Worm (Caenorhabditis elegans) whole organism, L1 larva: ENCODE data around the gene swt-1.

Experiments
- C16A3.4 ChIP-seq: fragments of 150-350 bp; optimal IDR thresholded peaks from 2 replicates; lab custom pipeline; 2014; ENCODE audit warnings: missing biosample characterization, missing genetic modification characterization
- aha-1 ChIP-seq: fragments of 150-350 bp; optimal IDR thresholded peaks from 2 replicates; lab custom pipeline; 2014; ENCODE audit warnings: missing biosample characterization, missing genetic modification characterization
- blmp-1 ChIP-seq: fragments of 150-350 bp; optimal IDR thresholded peaks from 2 replicates; lab custom pipeline; 2014; ENCODE audit warnings: missing biosample characterization, missing genetic modification characterization
- ceh-82 ChIP-seq, 3 experiments: fragments of 150-350 bp in 1 of 3; sonication (generic microtip) in 2 of 3; optimal IDR thresholded peaks; 2 replicates each; lab custom pipeline; 2014 to 2017; ENCODE audit warnings: missing biosample characterization in 3 of 3, missing genetic modification characterization in 3 of 3
- ceh-88 ChIP-seq: fragments of 200-800 bp; sonication (Bioruptor generic); IDR thresholded peaks from 2 replicates; pipeline ENCODE4 v1.3.6; 2022; ENCODE audit warnings: missing genetic modification characterization, missing compliant biosample characterization
- dpl-1 ChIP-seq, 3 experiments: fragments of 150-350 bp in 2 of 3; sonication (generic microtip) in 1 of 3; optimal IDR thresholded peaks; 2 replicates each; lab custom pipeline; 2014 to 2017; ENCODE audit warnings: missing biosample characterization in 3 of 3, missing genetic modification characterization in 3 of 3, missing genetic modification reagents in 3 of 3
- efl-1 ChIP-seq, 4 experiments: fragments of 150-350 bp; optimal IDR thresholded peaks in 3 of 4; peaks in 1 of 4; 1 replicate in 1 of 4; 2 replicates in 3 of 4; lab custom pipeline; 2014; ENCODE audit warnings: missing biosample characterization in 2 of 4, missing genetic modification characterization in 2 of 4, missing genetic modification reagents in 2 of 4
- elt-2 ChIP-seq: sonication (generic microtip); optimal IDR thresholded peaks from 2 replicates; lab custom pipeline; 2016; ENCODE audit warnings: missing genetic modification characterization, mild to moderate bottlenecking, inconsistent platforms, missing compliant biosample characterization, missing genetic modification reagents
- elt-3 ChIP-seq, 6 experiments: fragments of 150-350 bp in 1 of 6; sonication (generic microtip); optimal IDR thresholded peaks; 2 replicates each; lab custom pipeline; 2017 to 2018; ENCODE audit warnings: missing biosample characterization in 6 of 6, missing genetic modification characterization in 6 of 6, inconsistent platforms in 1 of 6
- fos-1 ChIP-seq: fragments of 150-350 bp; optimal IDR thresholded peaks from 2 replicates; lab custom pipeline; 2014; ENCODE audit warnings: missing biosample characterization, missing genetic modification characterization
- grh-1 ChIP-seq: fragments of 200-800 bp; sonication (Bioruptor generic); IDR thresholded peaks from 2 replicates; pipeline ENCODE4 v1.3.6; 2022; ENCODE audit warnings: missing genetic modification reagents, missing genetic modification characterization, missing compliant biosample characterization
- hlh-17 ChIP-seq: fragments of 200-800 bp; sonication (Bioruptor generic); optimal IDR thresholded peaks from 2 replicates; lab custom pipeline; 2018; ENCODE audit warnings: missing genetic modification characterization, mild to moderate bottlenecking, missing compliant biosample characterization, moderate library complexity, borderline replicate concordance
- hlh-4 ChIP-seq: sonication (generic microtip); optimal IDR thresholded peaks from 2 replicates; lab custom pipeline; 2016; ENCODE audit warnings: mild to moderate bottlenecking, missing genetic modification characterization, missing compliant biosample characterization
- lin-13 ChIP-seq: fragments of 150-350 bp; optimal IDR thresholded peaks from 2 replicates; lab custom pipeline; 2014; ENCODE audit warnings: missing biosample characterization, missing genetic modification reagents, missing genetic modification characterization
- lin-14 ChIP-seq: fragments of 200-800 bp; sonication (Bioruptor generic); optimal IDR thresholded peaks from 2 replicates; lab custom pipeline; 2018; ENCODE audit warnings: mild to moderate bottlenecking, missing genetic modification characterization, moderate library complexity, missing compliant biosample characterization
- lin-35 ChIP-seq, 2 experiments: fragments of 150-350 bp; optimal IDR thresholded peaks; 2 replicates each; lab custom pipeline; 2014; ENCODE audit warnings: missing biosample characterization in 2 of 2, missing genetic modification characterization in 2 of 2, missing genetic modification reagents in 2 of 2
- lir-3 ChIP-seq: sonication (generic microtip); optimal IDR thresholded peaks from 2 replicates; lab custom pipeline; 2016; ENCODE audit warnings: mild to moderate bottlenecking, missing genetic modification characterization, moderate library complexity, missing compliant biosample characterization; ENCODE audit not compliant: poor library complexity
- lsy-2 ChIP-seq, 2 experiments: fragments of 150-350 bp; optimal IDR thresholded peaks; 2 replicates each; lab custom pipeline; 2014; ENCODE audit warnings: missing biosample characterization in 2 of 2, missing genetic modification characterization in 2 of 2
- mab-9 ChIP-seq: fragments of 200-800 bp; sonication (Bioruptor generic); IDR thresholded peaks from 2 replicates; pipeline ENCODE4 v1.3.6; 2022; ENCODE audit warnings: missing genetic modification reagents, missing genetic modification characterization, missing compliant biosample characterization
- mdl-1 ChIP-seq, 2 experiments: fragments of 150-350 bp; optimal IDR thresholded peaks; 2 replicates each; lab custom pipeline; 2014 to 2017; ENCODE audit warnings: missing biosample characterization in 2 of 2, missing genetic modification characterization in 2 of 2, inconsistent platforms in 1 of 2
- mep-1 ChIP-seq: fragments of 150-350 bp; optimal IDR thresholded peaks from 2 replicates; lab custom pipeline; 2014; ENCODE audit warnings: missing biosample characterization, missing genetic modification characterization
- nhr-19 ChIP-seq: fragments of 200-800 bp; sonication (Bioruptor generic); conservative IDR thresholded peaks from 2 replicates; pipeline ENCODE4 v1.3.6; 2022; ENCODE audit warnings: missing genetic modification characterization, missing compliant biosample characterization
- nhr-20 ChIP-seq: sonication (generic microtip); optimal IDR thresholded peaks from 2 replicates; lab custom pipeline; 2016; ENCODE audit warnings: mild to moderate bottlenecking, missing genetic modification characterization, missing compliant biosample characterization
- nhr-28 ChIP-seq: fragments of 150-350 bp; optimal IDR thresholded peaks from 2 replicates; lab custom pipeline; 2014; ENCODE audit warnings: missing biosample characterization, missing genetic modification characterization
- nhr-47 ChIP-seq: sonication (generic microtip); optimal IDR thresholded peaks from 2 replicates; lab custom pipeline; 2016; ENCODE audit warnings: mild to moderate bottlenecking, missing genetic modification characterization, moderate library complexity, missing compliant biosample characterization
- nhr-77 ChIP-seq: fragments of 150-350 bp; optimal IDR thresholded peaks from 2 replicates; lab custom pipeline; 2014; ENCODE audit warnings: missing biosample characterization, missing genetic modification characterization
- nhr-85 ChIP-seq: sonication (generic microtip); peaks from one replicate; lab custom pipeline; 2016; ENCODE audit warnings: missing genetic modification characterization, inconsistent platforms, missing compliant biosample characterization
- nhr-90 ChIP-seq: sonication (generic microtip); optimal IDR thresholded peaks from 2 replicates; lab custom pipeline; 2016; ENCODE audit warnings: mild to moderate bottlenecking, missing genetic modification characterization, missing compliant biosample characterization; ENCODE audit not compliant: poor library complexity
- pax-3 ChIP-seq: fragments of 200-800 bp; sonication (Bioruptor generic); optimal IDR thresholded peaks from 2 replicates; lab custom pipeline; 2018; ENCODE audit warnings: mild to moderate bottlenecking, missing genetic modification characterization, moderate library complexity, missing compliant biosample characterization
- rnt-1 ChIP-seq: sonication (generic microtip); optimal IDR thresholded peaks from 2 replicates; lab custom pipeline; 2016; ENCODE audit warnings: mild to moderate bottlenecking, missing genetic modification characterization, moderate library complexity, missing compliant biosample characterization
- snpc-4 ChIP-seq: fragments of 150-350 bp; optimal IDR thresholded peaks from 2 replicates; lab custom pipeline; 2014; ENCODE audit warnings: missing biosample characterization, missing genetic modification characterization
- snu-23 ChIP-seq: sonication (generic microtip); optimal IDR thresholded peaks from 2 replicates; lab custom pipeline; 2016; ENCODE audit warnings: missing genetic modification characterization, missing compliant biosample characterization
- swsn-7 ChIP-seq: sonication (generic microtip); optimal IDR thresholded peaks from 2 replicates; lab custom pipeline; 2016; ENCODE audit warnings: missing genetic modification characterization, missing compliant biosample characterization
- tbx-2 ChIP-seq: sonication (generic microtip); optimal IDR thresholded peaks from 2 replicates; lab custom pipeline; 2016; ENCODE audit warnings: missing genetic modification characterization, missing compliant biosample characterization
- tlp-1 ChIP-seq: fragments of 150-350 bp; optimal IDR thresholded peaks from 2 replicates; lab custom pipeline; 2014; ENCODE audit warnings: missing biosample characterization, missing genetic modification characterization
- unc-30 ChIP-seq: sonication (generic microtip); optimal IDR thresholded peaks from 2 replicates; lab custom pipeline; 2017; ENCODE audit warnings: missing biosample characterization, missing genetic modification characterization
- ztf-4 ChIP-seq: fragments of 150-350 bp; optimal IDR thresholded peaks from 2 replicates; lab custom pipeline; 2014; ENCODE audit warnings: missing biosample characterization, missing genetic modification characterization

Gene swt-1

DNA sequence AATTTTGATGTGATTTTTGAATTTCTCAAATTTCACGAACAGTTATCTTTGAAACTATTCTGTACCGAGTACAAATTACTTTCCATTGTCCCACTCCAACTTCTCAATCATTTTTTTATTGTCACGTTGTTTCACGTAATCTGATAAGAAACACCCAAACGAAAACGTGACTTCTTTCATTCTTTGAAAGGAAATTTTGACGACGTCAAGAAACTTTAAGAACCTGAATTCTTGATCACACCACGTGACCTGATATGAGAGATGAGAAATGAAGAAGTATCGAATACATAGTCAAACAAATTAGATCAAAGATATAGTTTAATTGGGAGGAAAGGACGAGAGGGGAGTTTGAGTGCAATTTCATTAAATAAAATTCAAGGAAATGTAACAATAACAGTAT, 2.2 kb downstream of the swt-1 start (continued):
- TF ChIP-seq nhr-47: peak; percentile 35
- TF ChIP-seq snu-23 (GFP tag; lab: Kevin White, UChicago): peak; percentile 51
- TF ChIP-seq dpl-1 (GFP tag; optimal IDR thresholded peaks at IDR 0.05; lab: Kevin White, UChicago): peak in 1 of 3 experiments; percentile 2
- TF ChIP-seq nhr-19 (GFP tag; lab: Robert Waterston, UW): peak; percentile 52
- TF ChIP-seq grh-1 (GFP tag; lab: Robert Waterston, UW): peak; percentile 51
- no peak for TF ChIP-seq ztf-4

- TF ChIP-seq mab-9 (GFP tag; lab: Robert Waterston, UW) (no peak), fos-1 (tag; lab: Kevin White, UChicago) (no peak), tlp-1 (tag; lab: Kevin White, UChicago) (no peak), lir-3 (tag; lab: Kevin White, UChicago) (no peak)
- TF ChIP-seq, all 84 proteins: peak for 0
Measured at ce11 chrIV:313615-314014, 6.3 kb downstream of the swt-1 start, which contains the start of gene snai-1. snai-1 (minus strand) TSS chrIV:313715.

DNA sequence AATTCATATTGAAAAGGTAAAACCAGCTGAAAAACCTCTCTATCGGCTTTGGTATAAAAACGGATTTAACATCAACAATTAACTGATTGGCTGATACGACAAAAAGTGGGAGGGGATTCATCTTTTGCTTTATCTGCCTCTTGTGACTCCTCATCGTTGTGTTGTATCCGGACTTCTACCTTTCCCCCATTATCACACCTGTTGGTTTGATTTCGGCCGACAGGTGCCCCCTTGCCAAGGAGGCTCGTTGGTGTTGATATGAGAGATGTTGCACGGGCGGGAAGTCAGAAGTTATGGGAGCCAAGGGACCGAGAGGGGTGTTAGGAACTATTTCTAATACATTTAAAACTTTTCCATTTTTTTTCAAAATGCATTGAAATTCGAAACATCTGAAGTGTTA, 7.2 kb downstream of the swt-1 start:
- TF ChIP-seq fos-1 (tag; lab: Kevin White, UChicago) (no peak), rnt-1 (tag; lab: Kevin White, UChicago) (peak; percentile 54)

DNA sequence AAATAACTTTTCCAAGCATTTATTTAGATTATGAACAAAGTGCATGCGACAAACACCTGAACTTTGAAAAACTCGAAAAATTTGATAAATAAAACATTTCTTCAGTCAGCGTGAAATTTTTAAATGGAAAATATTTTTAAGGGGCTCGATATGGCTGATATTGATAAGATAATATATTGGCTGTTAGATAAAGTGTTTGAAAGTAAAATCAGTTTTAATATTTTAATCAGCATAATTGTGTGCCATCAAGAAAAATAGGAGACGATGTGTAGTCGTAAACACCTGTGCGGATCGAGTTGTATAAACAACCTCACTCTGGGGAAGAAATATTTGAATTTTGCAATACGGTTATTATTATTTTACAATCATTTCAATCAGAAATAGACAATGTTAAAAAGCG, 12.3 kb downstream of the swt-1 start:
- no peak for TF ChIP-seq fos-1 (tag; lab: Kevin White, UChicago)
- peak; percentile 66 for TF ChIP-seq elt-2 (tag; lab: Kevin White, UChicago)
- TF ChIP-seq, all 84 proteins: peak for 1

DNA sequence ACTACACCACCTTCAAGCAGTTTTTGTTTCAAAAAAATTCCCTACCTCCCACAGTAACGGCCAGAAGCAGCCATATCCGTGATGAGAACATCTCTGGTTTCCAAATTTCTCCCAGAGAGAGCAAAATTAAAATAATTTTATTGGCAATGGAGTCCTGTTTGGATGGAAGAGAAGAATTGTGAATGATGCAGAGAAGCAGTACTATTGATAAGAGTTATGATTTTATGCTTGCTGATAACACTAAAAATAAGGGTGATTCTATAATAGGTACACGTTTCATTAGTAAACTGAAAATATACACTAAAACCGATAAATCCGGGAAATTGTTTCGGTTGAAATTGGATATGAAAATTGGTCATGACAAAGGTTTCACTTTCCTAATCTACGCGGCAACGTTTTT, 13.1 kb downstream of the swt-1 start, which contains the start of gene dsc-4:
Gene dsc-4, minus strand, starts transcription at position 165 of the 400 bp plus-strand sequence.
- TF ChIP-seq elt-2 (tag; lab: Kevin White, UChicago): peak; percentile 41
- no peak for TF ChIP-seq nhr-28 (tag; lab: Kevin White, UChicago)

ce11 chrIV:322497-322896, 15.2 kb downstream of the swt-1 start, which contains the start of gene grl-26:
grl-26 (minus strand) TSS chrIV:322814.
- TF ChIP-seq mab-9 (GFP tag; lab: Robert Waterston, UW) (no peak), blmp-1 (tag; lab: Kevin White, UChicago) (peak; percentile 26), nhr-85 (tag; lab: Kevin White, UChicago) (peak; percentile 68), ceh-88 (GFP tag; lab: Robert Waterston, UW) (no peak), snu-23 (GFP tag; lab: Kevin White, UChicago) (peak; percentile 60), lin-14 (GFP tag; lab: Kevin White, UChicago) (no peak), mdl-1 (tag; optimal IDR thresholded peaks at IDR 0.05; lab: Kevin White, UChicago) (peak in 1 of 2 experiments; percentile 30), swsn-7 (tag; lab: Kevin White, UChicago) (peak; percentile 20), nhr-90 (tag; lab: Kevin White, UChicago) (peak; percentile 34), efl-1 (optimal IDR thresholded peaks at IDR 0.05; lab: Kevin White, UChicago) (peak in 1 of 2 experiments; percentile 35), efl-1 (GFP tag; optimal IDR thresholded peaks at IDR 0.05 in 1 of 2; lab: Kevin White, UChicago) (peak; percentile 12 to 80), aha-1 (tag; lab: Kevin White, UChicago) (no peak), hlh-17 (no peak), fos-1 (tag; lab: Kevin White, UChicago) (no peak), hlh-4 (tag; lab: Kevin White, UChicago) (no peak), pax-3 (no peak), mep-1 (tag; lab: Kevin White, UChicago) (peak; percentile 56), nhr-19 (GFP tag; lab: Robert Waterston, UW) (peak; percentile 45), elt-3 (tag; optimal IDR thresholded peaks at IDR 0.05; lab: Kevin White, UChicago) (peak in 1 of 6 experiments; percentile 18), nhr-20 (tag; lab: Kevin White, UChicago) (peak; percentile 34), lin-35 (GFP tag; optimal IDR thresholded peaks at IDR 0.05; lab: Kevin White, UChicago) (peak; percentile 18 to 69), lsy-2 (tag; optimal IDR thresholded peaks at IDR 0.05; lab: Kevin White, UChicago) (peak; percentile 35 to 61), snpc-4 (tag; lab: Kevin White, UChicago) (no peak), nhr-77 (tag; lab: Kevin White, UChicago) (peak; percentile 36), rnt-1 (tag; lab: Kevin White, UChicago) (peak; percentile 66), ceh-82 (tag; optimal IDR thresholded peaks at IDR 0.05; lab: Kevin White, UChicago) (peak in 1 of 3 experiments; percentile 29), unc-30 (tag; lab: Kevin White, UChicago) (no peak), C16A3.4 (peak; percentile 68), dpl-1 (GFP tag; optimal IDR thresholded peaks at IDR 0.05; lab: Kevin White, UChicago) (peak in 1 of 3 experiments; percentile 34), nhr-47 (peak; percentile 35), tbx-2 (tag; lab: Kevin White, UChicago) (peak; percentile 2), lin-13 (GFP tag; lab: Kevin White, UChicago) (peak; percentile 22), nhr-28 (tag; lab: Kevin White, UChicago) (no peak)
